Fruit fly (Drosophila melanogaster) S2 (cell line): Measurements from ENCODE around the gene fax.

Source experiments
- CG8478 ChIP-seq: fragments of >200 bp; optimal IDR thresholded peaks from 2 replicates; lab custom pipeline; 2018
- CTCF ChIP-seq, 2 experiments: fragments of >200 bp; optimal IDR thresholded peaks; 2 replicates each; lab custom pipeline; 2018

fax gene

dm6 chr3L:16357860-16358259 is 53.8 kb downstream of the fax start:
- TF ChIP-seq CTCF (optimal IDR thresholded peaks at IDR 0.05; lab: Kevin White, UChicago) (no peak), CG8478 (lab: Kevin White, UChicago) (no peak)

- TF ChIP-seq CTCF (optimal IDR thresholded peaks at IDR 0.05; lab: Kevin White, UChicago) (no peak), CG8478 (lab: Kevin White, UChicago) (no peak)
Observed at dm6 chr3L:16357187-16357728, 54.4 kb downstream of the fax start.

dm6 chr3L:16356171-16356765 is 55.4 kb downstream of the fax start:
- TF ChIP-seq CTCF (optimal IDR thresholded peaks at IDR 0.05; lab: Kevin White, UChicago) (no peak), CG8478 (lab: Kevin White, UChicago) (no peak)

dm6 chr3L:16354197-16354596 is 57.4 kb downstream of the fax start, which contains the start of gene Pdh:
Gene Pdh (minus strand): TSS chr3L:16354297.
- TF ChIP-seq CG8478 (lab: Kevin White, UChicago) = no peak
- no peak for TF ChIP-seq CTCF (optimal IDR thresholded peaks at IDR 0.05; lab: Kevin White, UChicago)
